Worm (Caenorhabditis elegans): ENCODE data around the gene ZC443.2.

ZC443.2 gene

DNA sequence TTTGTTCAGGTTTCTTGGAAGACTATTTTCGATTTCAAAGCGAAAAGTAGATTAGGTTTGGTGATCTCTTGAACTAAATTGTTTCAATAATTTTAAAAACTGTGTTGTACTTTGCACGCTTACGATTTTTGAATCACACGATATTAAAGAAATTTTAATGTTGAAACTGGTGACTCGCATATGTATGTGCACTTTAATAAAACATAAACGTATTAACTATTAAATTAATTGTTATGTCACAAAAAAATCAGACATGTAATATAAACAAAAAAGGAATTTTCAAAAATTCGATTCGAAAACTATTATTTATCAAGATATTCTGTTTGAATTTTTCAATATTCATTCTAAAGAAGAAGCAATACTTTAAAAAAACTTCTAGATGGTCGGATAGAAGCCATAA lies 16.2 kb upstream of the ZC443.2 start, which contains the start of gene ugt-15:
TSS of gene ugt-15 (plus strand) at position 301 of the 400 bp plus-strand sequence.
- no peak for TF ChIP-seq pes-1 (GFP tag; IDR thresholded peaks at IDR 0.05)
- TF ChIP-seq aly-1 (tag; optimal IDR thresholded peaks at IDR 0.05), result no peak
- TF ChIP-seq tra-4 (tag; optimal IDR thresholded peaks at IDR 0.05), result no peak
- no peak for TF ChIP-seq tbx-37 (GFP tag; conservative IDR thresholded peaks at IDR 0.05)
- TF ChIP-seq ceh-36 (tag; optimal IDR thresholded peaks at IDR 0.05), result no peak
- TF ChIP-seq sea-1 (GFP tag; conservative IDR thresholded peaks at IDR 0.05), result no peak
- no peak for TF ChIP-seq hnd-1 (tag; optimal IDR thresholded peaks at IDR 0.05)
- TF ChIP-seq scrt-1 (GFP tag; IDR thresholded peaks at IDR 0.05), result no peak
- no peak for TF ChIP-seq hmbx-1 (tag; optimal IDR thresholded peaks at IDR 0.05)
- TF ChIP-seq tbx-11 (GFP tag; IDR thresholded peaks at IDR 0.05), result no peak
- TF ChIP-seq ceh-13 (GFP tag; optimal IDR thresholded peaks at IDR 0.05), result no peak
- no peak for TF ChIP-seq F13C5.2 (tag; optimal IDR thresholded peaks at IDR 0.05)
- TF ChIP-seq ama-1 (optimal IDR thresholded peaks at IDR 0.05), result no peak

- TF ChIP-seq F13C5.2 (tag; optimal IDR thresholded peaks at IDR 0.05), result no peak
- TF ChIP-seq tbx-37 (GFP tag; conservative IDR thresholded peaks at IDR 0.05), result no peak
- no peak for TF ChIP-seq ceh-36 (tag; optimal IDR thresholded peaks at IDR 0.05)
- TF ChIP-seq aly-1 (tag; optimal IDR thresholded peaks at IDR 0.05), result no peak
- no peak for TF ChIP-seq hmbx-1 (tag; optimal IDR thresholded peaks at IDR 0.05)
- TF ChIP-seq pes-1 (GFP tag; IDR thresholded peaks at IDR 0.05), result no peak
- no peak for TF ChIP-seq tra-4 (tag; optimal IDR thresholded peaks at IDR 0.05)
- no peak for TF ChIP-seq sea-1 (GFP tag; conservative IDR thresholded peaks at IDR 0.05)
- no peak for TF ChIP-seq hmg-4 (GFP tag; optimal IDR thresholded peaks at IDR 0.05)
- no peak for TF ChIP-seq ets-7 (tag; optimal IDR thresholded peaks at IDR 0.05)
- TF ChIP-seq B0310.2 (tag; optimal IDR thresholded peaks at IDR 0.05), result no peak
- no peak for TF ChIP-seq hnd-1 (tag; optimal IDR thresholded peaks at IDR 0.05)
- TF ChIP-seq tbx-11 (GFP tag; IDR thresholded peaks at IDR 0.05), result no peak
- TF ChIP-seq ceh-13 (GFP tag; optimal IDR thresholded peaks at IDR 0.05), result no peak
- TF ChIP-seq flt-1 (GFP tag; IDR thresholded peaks at IDR 0.05), result no peak
- TF ChIP-seq scrt-1 (GFP tag; IDR thresholded peaks at IDR 0.05), result no peak
- no peak for TF ChIP-seq ama-1 (optimal IDR thresholded peaks at IDR 0.05)
These were observed 13.8 kb upstream of the ZC443.2 start, which contains the start of gene ugt-16 for ce11 chrV:12824777-12825176. ugt-16 (plus strand) TSS chrV:12825024.

DNA sequence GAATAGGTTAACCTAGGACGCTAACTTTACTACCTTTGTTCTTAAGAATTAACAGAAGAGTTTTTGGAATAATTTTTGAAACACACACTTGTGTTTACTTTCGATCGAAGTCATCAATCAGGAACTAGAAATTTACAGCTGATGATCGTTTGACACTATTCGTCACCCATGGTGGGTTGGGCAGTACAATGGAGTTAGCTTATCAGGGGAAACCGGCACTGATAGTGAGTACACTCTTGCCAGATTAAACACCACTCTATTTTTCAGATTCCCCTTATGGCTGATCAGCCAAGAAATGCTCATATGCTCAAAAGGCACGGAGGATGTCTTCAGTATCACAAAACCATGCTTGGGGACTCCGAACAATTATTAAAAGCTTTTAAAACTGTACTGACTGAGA lies 11.1 kb upstream of the ZC443.2 start:
- TF ChIP-seq ama-1 (optimal IDR thresholded peaks at IDR 0.05) (no peak), B0310.2 (tag; optimal IDR thresholded peaks at IDR 0.05) (no peak), ceh-36 (tag; optimal IDR thresholded peaks at IDR 0.05) (no peak), ceh-13 (GFP tag; optimal IDR thresholded peaks at IDR 0.05) (no peak)

ce11 chrV:12819792-12820453 lies 8.9 kb upstream of the ZC443.2 start, which contains the start of the genes ZC443.4 and ugt-18:
ZC443.4 (minus strand) TSS chrV:12819886.
ugt-18 (plus strand) TSS chrV:12820260.
- TF ChIP-seq ceh-13 (GFP tag; optimal IDR thresholded peaks at IDR 0.05), result no peak

- TF ChIP-seq hmg-4 (GFP tag; optimal IDR thresholded peaks at IDR 0.05) (no peak), ama-1 (optimal IDR thresholded peaks at IDR 0.05) (no peak), hmbx-1 (tag; optimal IDR thresholded peaks at IDR 0.05) (no peak), aly-1 (tag; optimal IDR thresholded peaks at IDR 0.05) (no peak), F13C5.2 (tag; optimal IDR thresholded peaks at IDR 0.05) (no peak), tra-4 (tag; optimal IDR thresholded peaks at IDR 0.05) (no peak), ceh-13 (GFP tag; optimal IDR thresholded peaks at IDR 0.05) (no peak), flt-1 (GFP tag; IDR thresholded peaks at IDR 0.05) (no peak), ets-7 (tag; optimal IDR thresholded peaks at IDR 0.05) (no peak), tbx-37 (GFP tag; conservative IDR thresholded peaks at IDR 0.05) (no peak), ceh-36 (tag; optimal IDR thresholded peaks at IDR 0.05) (no peak), pes-1 (GFP tag; IDR thresholded peaks at IDR 0.05) (no peak), B0310.2 (tag; optimal IDR thresholded peaks at IDR 0.05) (no peak), tbx-11 (GFP tag; IDR thresholded peaks at IDR 0.05) (no peak), hnd-1 (tag; optimal IDR thresholded peaks at IDR 0.05) (no peak)
These were observed 8.2 kb upstream of the ZC443.2 start for ce11 chrV:12819155-12819554.

ce11 chrV:12818486-12818885 lies 7.5 kb upstream of the ZC443.2 start:
- TF ChIP-seq ets-7 (tag; optimal IDR thresholded peaks at IDR 0.05) (no peak), hmg-4 (GFP tag; optimal IDR thresholded peaks at IDR 0.05) (no peak), hnd-1 (tag; optimal IDR thresholded peaks at IDR 0.05) (no peak), ceh-36 (tag; optimal IDR thresholded peaks at IDR 0.05) (no peak), scrt-1 (GFP tag; IDR thresholded peaks at IDR 0.05) (no peak), pes-1 (GFP tag; IDR thresholded peaks at IDR 0.05) (no peak), tbx-37 (GFP tag; conservative IDR thresholded peaks at IDR 0.05) (no peak), ceh-13 (GFP tag; optimal IDR thresholded peaks at IDR 0.05) (no peak), tra-4 (tag; optimal IDR thresholded peaks at IDR 0.05) (no peak), F13C5.2 (tag; optimal IDR thresholded peaks at IDR 0.05) (no peak), flt-1 (GFP tag; IDR thresholded peaks at IDR 0.05) (no peak), B0310.2 (tag; optimal IDR thresholded peaks at IDR 0.05) (no peak), aly-1 (tag; optimal IDR thresholded peaks at IDR 0.05) (no peak), sea-1 (GFP tag; conservative IDR thresholded peaks at IDR 0.05) (no peak), tbx-11 (GFP tag; IDR thresholded peaks at IDR 0.05) (no peak), hmbx-1 (tag; optimal IDR thresholded peaks at IDR 0.05) (no peak), ama-1 (optimal IDR thresholded peaks at IDR 0.05) (no peak)

DNA sequence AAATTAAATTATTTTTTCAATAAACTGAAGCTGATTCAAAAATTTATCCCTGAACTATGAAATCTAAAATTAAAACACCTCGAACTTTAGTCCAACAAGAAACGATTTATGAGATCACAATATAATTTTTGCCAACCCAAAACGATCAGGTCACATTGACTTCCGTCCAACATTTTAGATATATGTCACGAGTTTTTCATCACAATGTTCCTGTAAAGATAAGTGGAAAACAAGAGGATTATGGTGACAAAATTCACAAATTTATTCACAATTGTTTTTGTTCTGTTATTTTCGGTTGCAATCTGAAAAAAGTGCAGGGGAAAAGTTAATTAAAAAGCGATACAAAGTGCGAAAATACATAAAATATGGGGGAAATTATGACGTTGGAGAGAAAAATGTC lies 5.7 kb upstream of the ZC443.2 start:
- TF ChIP-seq ceh-36 (tag; optimal IDR thresholded peaks at IDR 0.05), result no peak
- no peak for TF ChIP-seq ceh-13 (GFP tag; optimal IDR thresholded peaks at IDR 0.05)
- no peak for TF ChIP-seq F13C5.2 (tag; optimal IDR thresholded peaks at IDR 0.05)
- TF ChIP-seq tbx-37 (GFP tag; conservative IDR thresholded peaks at IDR 0.05), result no peak
- no peak for TF ChIP-seq ama-1 (optimal IDR thresholded peaks at IDR 0.05)
- TF ChIP-seq hmbx-1 (tag; optimal IDR thresholded peaks at IDR 0.05), result no peak
- TF ChIP-seq ets-7 (tag; optimal IDR thresholded peaks at IDR 0.05), result no peak
- TF ChIP-seq scrt-1 (GFP tag; IDR thresholded peaks at IDR 0.05), result no peak
- no peak for TF ChIP-seq hnd-1 (tag; optimal IDR thresholded peaks at IDR 0.05)
- TF ChIP-seq pes-1 (GFP tag; IDR thresholded peaks at IDR 0.05), result no peak
- no peak for TF ChIP-seq hmg-4 (GFP tag; optimal IDR thresholded peaks at IDR 0.05)
- no peak for TF ChIP-seq tra-4 (tag; optimal IDR thresholded peaks at IDR 0.05)
